Worm (Caenorhabditis elegans): ENCODE data around the gene apt-9.

The apt-9 gene

ce11 chrX:11032412-11032811 lies 35.9 kb upstream of the apt-9 start:
- no peak for TF ChIP-seq pag-3 (tag; optimal IDR thresholded peaks at IDR 0.05; ENCODE audit: borderline replicate concordance)
- no peak for TF ChIP-seq F13H6.1 (tag; optimal IDR thresholded peaks at IDR 0.05)
- TF ChIP-seq zip-5 (tag; optimal IDR thresholded peaks at IDR 0.05): no peak
- no peak for TF ChIP-seq C38D4.7 (GFP tag; optimal IDR thresholded peaks at IDR 0.05)
- TF ChIP-seq unc-86 (tag; optimal IDR thresholded peaks at IDR 0.05): no peak
- no peak for TF ChIP-seq pros-1 (tag; optimal IDR thresholded peaks at IDR 0.05)
- no peak for TF ChIP-seq npax-4 (tag; optimal IDR thresholded peaks at IDR 0.05)
- TF ChIP-seq ztf-16 (tag; optimal IDR thresholded peaks at IDR 0.05): no peak
- TF ChIP-seq pat-9 (tag; optimal IDR thresholded peaks at IDR 0.05): no peak

ce11 chrX:11033128-11033951 lies 35.0 kb upstream of the apt-9 start:
- TF ChIP-seq ceh-24 (tag; optimal IDR thresholded peaks at IDR 0.05): no peak
- peak; percentile 88 for TF ChIP-seq unc-42 (tag; optimal IDR thresholded peaks at IDR 0.05)
- TF ChIP-seq ceh-18 (tag; optimal IDR thresholded peaks at IDR 0.05): no peak
- no peak for TF ChIP-seq pag-3 (tag; optimal IDR thresholded peaks at IDR 0.05; ENCODE audit: borderline replicate concordance)
- no peak for TF ChIP-seq F13H6.1 (tag; optimal IDR thresholded peaks at IDR 0.05)
- no peak for TF ChIP-seq odd-2 (tag; optimal IDR thresholded peaks at IDR 0.05)
- no peak for TF ChIP-seq pqm-1 (tag; optimal IDR thresholded peaks at IDR 0.05)
- no peak for TF ChIP-seq pax-1 (tag; optimal IDR thresholded peaks at IDR 0.05)

DNA sequence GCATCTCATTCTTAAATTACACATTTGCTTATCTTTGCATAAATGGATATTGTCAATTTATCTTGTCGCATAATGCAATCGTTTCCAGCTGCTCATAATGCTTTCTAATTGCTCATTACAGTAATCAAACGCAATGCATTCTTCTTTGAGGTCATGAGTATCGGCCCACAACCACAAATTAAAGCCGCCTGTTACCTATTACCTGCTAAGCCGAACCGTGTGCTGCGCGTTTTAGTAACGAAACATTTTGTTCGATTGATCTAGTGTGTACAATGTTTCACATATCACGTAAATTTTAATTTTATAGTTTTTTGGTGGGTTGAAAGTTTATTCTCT lies 34.4 kb upstream of the apt-9 start:
- no peak for TF ChIP-seq hlh-6 (tag; optimal IDR thresholded peaks at IDR 0.05)
- peak; percentile 6 for TF ChIP-seq ceh-31 (tag; optimal IDR thresholded peaks at IDR 0.05)
- no peak for TF ChIP-seq tbx-7 (tag; optimal IDR thresholded peaks at IDR 0.05)

ce11 chrX:11034430-11035117 lies 33.8 kb upstream of the apt-9 start:
- TF ChIP-seq lim-6 (tag; optimal IDR thresholded peaks at IDR 0.05) (no peak), unc-55 (GFP tag; optimal IDR thresholded peaks at IDR 0.05) (peak; percentile 52), ceh-18 (tag; optimal IDR thresholded peaks at IDR 0.05) (peak; percentile 13), ama-1 (optimal IDR thresholded peaks at IDR 0.05) (peak; percentile 28), ref-2 (tag; optimal IDR thresholded peaks at IDR 0.05) (peak; percentile 13), ceh-48 (tag; optimal IDR thresholded peaks at IDR 0.05) (peak; percentile 73), madf-2 (tag; optimal IDR thresholded peaks at IDR 0.05) (no peak), hlh-6 (tag; optimal IDR thresholded peaks at IDR 0.05) (peak; percentile 44), nfya-1 (tag; optimal IDR thresholded peaks at IDR 0.05) (peak; percentile 41), unc-42 (tag; optimal IDR thresholded peaks at IDR 0.05) (peak; percentile 46), ceh-31 (tag; optimal IDR thresholded peaks at IDR 0.05) (peak; percentile 58), tbx-2 (tag; optimal IDR thresholded peaks at IDR 0.05) (peak; percentile 12), dmd-4 (tag; optimal IDR thresholded peaks at IDR 0.05; ENCODE audit: borderline replicate concordance) (peak; percentile 4), rnt-1 (tag; optimal IDR thresholded peaks at IDR 0.05) (no peak)

- no peak for TF ChIP-seq gmeb-2 (tag; optimal IDR thresholded peaks at IDR 0.05)
- no peak for TF ChIP-seq mec-3 (tag; optimal IDR thresholded peaks at IDR 0.05; ENCODE audit: borderline replicate concordance)
- TF ChIP-seq rnt-1 (tag; optimal IDR thresholded peaks at IDR 0.05): peak; percentile 84
- TF ChIP-seq ceh-18 (tag; optimal IDR thresholded peaks at IDR 0.05): peak; percentile 57
- TF ChIP-seq npax-4 (tag; optimal IDR thresholded peaks at IDR 0.05): no peak
- TF ChIP-seq fkh-6 (tag; optimal IDR thresholded peaks at IDR 0.05): no peak
- TF ChIP-seq pat-9 (tag; optimal IDR thresholded peaks at IDR 0.05): peak; percentile 70
- peak; percentile 70 for TF ChIP-seq unc-55 (GFP tag; optimal IDR thresholded peaks at IDR 0.05)
- peak; percentile 16 for TF ChIP-seq nfya-1 (tag; optimal IDR thresholded peaks at IDR 0.05)
Measured at ce11 chrX:11035563-11035962, 32.8 kb upstream of the apt-9 start.

All from whole organism, late embryonic.